Fruit fly (Drosophila melanogaster): ENCODE data around the gene CG13698.

CG13698 gene

DNA sequence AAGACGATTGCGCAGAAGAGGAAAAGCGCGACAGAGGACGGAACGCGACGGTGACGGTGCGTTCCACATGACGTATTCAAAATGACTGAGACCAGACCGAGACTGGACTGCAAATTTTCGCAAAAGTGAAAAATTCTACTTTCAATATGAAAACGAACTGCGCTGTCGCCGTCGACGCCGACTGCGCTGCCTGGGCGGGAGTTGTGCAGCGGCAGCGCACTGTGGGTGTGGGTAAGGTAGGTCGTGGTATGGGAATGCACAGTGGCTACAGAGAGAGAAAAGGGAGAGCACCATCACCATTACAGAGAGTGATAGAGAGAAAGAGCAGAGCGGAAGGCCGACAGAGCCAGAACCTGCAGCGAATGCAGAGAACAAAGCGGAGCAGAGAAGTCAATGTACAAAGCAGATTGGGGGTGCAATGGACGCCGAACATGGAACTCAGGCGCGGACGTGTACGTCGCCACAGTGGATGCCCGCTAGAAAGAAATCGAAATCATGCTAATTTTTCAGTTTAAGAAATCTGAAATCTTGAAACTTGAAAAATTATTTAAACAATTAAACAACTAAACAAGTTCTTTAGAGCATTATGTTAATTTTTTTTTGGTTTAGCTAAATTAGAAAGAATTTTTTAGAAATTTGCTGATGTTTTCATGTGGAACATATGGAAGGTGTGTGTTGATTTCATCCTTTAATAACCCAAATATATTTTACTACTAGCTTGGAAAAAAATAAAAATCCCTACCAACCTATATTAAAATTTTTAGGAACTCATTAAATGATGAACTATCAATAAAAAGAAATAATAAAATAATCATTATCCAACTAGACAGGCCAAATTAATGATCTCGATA lies 41.1 kb downstream of the CG13698 start, which contains the start of gene Eip75B (continued):
- TF ChIP-seq CG2129 (GFP tag; IDR thresholded peaks at IDR 0.05; ENCODE audit: partially characterized antibody), result no peak
- TF ChIP-seq sob (GFP tag; IDR thresholded peaks at IDR 0.05), result no peak
- no peak for TF ChIP-seq NC2α (GFP tag; optimal IDR thresholded peaks at IDR 0.05)
- TF ChIP-seq CG16779 (GFP tag; IDR thresholded peaks at IDR 0.05), result no peak
- TF ChIP-seq zf30C (GFP tag; optimal IDR thresholded peaks at IDR 0.05), result peak; percentile 81
- no peak for TF ChIP-seq mam (GFP tag; optimal IDR thresholded peaks at IDR 0.05)
- TF ChIP-seq CG10321 (GFP tag; IDR thresholded peaks at IDR 0.05), result no peak
- TF ChIP-seq onecut (GFP tag; IDR thresholded peaks at IDR 0.05), result no peak; the same call in 1 of the 2 replicates
- no peak for TF ChIP-seq jigr1 (GFP tag; IDR thresholded peaks at IDR 0.05)
- no peak for TF ChIP-seq NfI (GFP tag; optimal IDR thresholded peaks at IDR 0.05)
- TF ChIP-seq Drgx (GFP tag; IDR thresholded peaks at IDR 0.05), result peak; percentile 43; the same call in 1 of the 2 replicates
- TF ChIP-seq tap (tag; optimal IDR thresholded peaks at IDR 0.05), result no peak
- TF ChIP-seq D (optimal IDR thresholded peaks at IDR 0.05), result no peak
- TF ChIP-seq D (GFP tag; optimal IDR thresholded peaks at IDR 0.05), result no peak
- no peak for TF ChIP-seq HLH54F (GFP tag; optimal IDR thresholded peaks at IDR 0.05)
- TF ChIP-seq CG10431 (GFP tag; optimal IDR thresholded peaks at IDR 0.05), result no peak
- no peak for TF ChIP-seq zfh1 (GFP tag; IDR thresholded peaks at IDR 0.05)
- no peak for TF ChIP-seq sisA (GFP tag; IDR thresholded peaks at IDR 0.05)
- TF ChIP-seq CG31388 (GFP tag; optimal IDR thresholded peaks at IDR 0.05), result no peak
- no peak for TF ChIP-seq pita (GFP tag; optimal IDR thresholded peaks at IDR 0.05)
- peak; percentile 2 for TF ChIP-seq Spps (tag; optimal IDR thresholded peaks at IDR 0.05)
- no peak for TF ChIP-seq tgo (GFP tag; IDR thresholded peaks at IDR 0.05)
- TF ChIP-seq sr (GFP tag; IDR thresholded peaks at IDR 0.05), result no peak
- no peak for TF ChIP-seq CHES-1-like (GFP tag; optimal IDR thresholded peaks at IDR 0.05)
- no peak for TF ChIP-seq row (GFP tag; IDR thresholded peaks at IDR 0.05)
- no peak for TF ChIP-seq exex (tag; optimal IDR thresholded peaks at IDR 0.05)
- no peak for TF ChIP-seq Awh (GFP tag; IDR thresholded peaks at IDR 0.05)
- no peak for TF ChIP-seq Opbp (GFP tag; IDR thresholded peaks at IDR 0.05; ENCODE audit: partially characterized antibody)
- TF ChIP-seq Hr78 (GFP tag; optimal IDR thresholded peaks at IDR 0.05), result no peak
- peak; percentile 18 for TF ChIP-seq CoRest (tag; optimal IDR thresholded peaks at IDR 0.05)
- no peak for TF ChIP-seq CG10366 (GFP tag; IDR thresholded peaks at IDR 0.05)
- no peak for TF ChIP-seq gt (GFP tag; IDR thresholded peaks at IDR 0.05)
- no peak for TF ChIP-seq otp (GFP tag; IDR thresholded peaks at IDR 0.05)
- TF ChIP-seq CG15479 (GFP tag; optimal IDR thresholded peaks at IDR 0.05), result peak; percentile 37
- no peak for TF ChIP-seq Abd-B (GFP tag; optimal IDR thresholded peaks at IDR 0.05)
- no peak for TF ChIP-seq C15 (GFP tag; IDR thresholded peaks at IDR 0.05)
- no peak for TF ChIP-seq CG12942 (GFP tag; optimal IDR thresholded peaks at IDR 0.05)
- no peak for TF ChIP-seq hb (GFP tag; IDR thresholded peaks at IDR 0.05; ENCODE audit: partially characterized antibody)
- peak; percentile 7 for TF ChIP-seq Chrac-16 (GFP tag; optimal IDR thresholded peaks at IDR 0.05)
- peak; percentile 57 for TF ChIP-seq CG18262 (tag; optimal IDR thresholded peaks at IDR 0.05)
- no peak for TF ChIP-seq CG17328 (GFP tag; IDR thresholded peaks at IDR 0.05)
- no peak for TF ChIP-seq br (optimal IDR thresholded peaks at IDR 0.05)
- peak; percentile 3 for TF ChIP-seq az2 (GFP tag; optimal IDR thresholded peaks at IDR 0.05)
- no peak for TF ChIP-seq Sry-β (GFP tag; optimal IDR thresholded peaks at IDR 0.05)
- TF ChIP-seq zen2 (GFP tag; IDR thresholded peaks at IDR 0.05; ENCODE audit: partially characterized antibody), result 0 out of 3 replicates have a peak, but pooled peaks have one; percentile 16
- TF ChIP-seq sna (GFP tag; IDR thresholded peaks at IDR 0.05; ENCODE audit: partially characterized antibody), result no peak
- TF ChIP-seq ATbp (GFP tag; optimal IDR thresholded peaks at IDR 0.05), result no peak
- TF ChIP-seq CG33557 (GFP tag; optimal IDR thresholded peaks at IDR 0.05), result peak; percentile 2
- TF ChIP-seq CG9817 (tag; optimal IDR thresholded peaks at IDR 0.05), result no peak
- TF ChIP-seq CG7372 (GFP tag; IDR thresholded peaks at IDR 0.05), result no peak
